Fruit fly (Drosophila melanogaster): ENCODE measurements around the gene Sfp24Bb.

- TF ChIP-seq pan (optimal IDR thresholded peaks at IDR 0.05) (no peak), EcR (GFP tag; optimal IDR thresholded peaks at IDR 0.05) (no peak)
Observed at dm6 chr2L:3642148-3642920, 27.2 kb downstream of the Sfp24Bb start.

All from whole organism.